Fruit fly (Drosophila melanogaster) whole organism, pupa: Measurements from ENCODE around the gene CG11857.

Source experiments
- CG10348 ChIP-seq: fragments of 200-800 bp; sonication (Bioruptor generic); IDR thresholded peaks from 2 replicates; pipeline ENCODE4 v1.3.6; 2022; ENCODE audit warnings: missing biosample characterization, missing genetic modification characterization
- CG12605 ChIP-seq: fragments of 200-800 bp; sonication (Bioruptor generic); IDR thresholded peaks from 2 replicates; pipeline ENCODE4 v1.3.6; 2022; ENCODE audit warnings: missing biosample characterization, missing genetic modification characterization
- CG13204 ChIP-seq: fragments of 200-800 bp; sonication (Bioruptor generic); optimal IDR thresholded peaks from 2 replicates; lab custom pipeline; 2018; ENCODE audit warnings: missing biosample characterization, mild to moderate bottlenecking, missing genetic modification characterization, moderate library complexity
- CG14655 ChIP-seq: fragments of 200-800 bp; sonication (Bioruptor generic); optimal IDR thresholded peaks from 3 replicates; lab custom pipeline; 2017; ENCODE audit warnings: mild to moderate bottlenecking, missing biosample characterization, missing genetic modification reagents, missing genetic modification characterization
- CG15710 ChIP-seq: fragments of 200-800 bp; sonication (Bioruptor generic); optimal IDR thresholded peaks from 2 replicates; lab custom pipeline; 2018; ENCODE audit warnings: missing biosample characterization, mild to moderate bottlenecking, missing genetic modification characterization, moderate library complexity
- CG17806 ChIP-seq: fragments of 200-800 bp; sonication (Bioruptor generic); optimal IDR thresholded peaks from 2 replicates; lab custom pipeline; 2018; ENCODE audit warnings: missing biosample characterization, mild to moderate bottlenecking, missing genetic modification characterization, moderate library complexity
- CG32121 ChIP-seq: fragments of 200-800 bp; sonication (Bioruptor generic); IDR thresholded peaks from 2 replicates; pipeline ENCODE4 v1.3.6; 2022; ENCODE audit warnings: missing biosample characterization, missing genetic modification characterization
- CG34367 ChIP-seq: fragments of 200-800 bp; sonication (Bioruptor generic); optimal IDR thresholded peaks from 2 replicates; lab custom pipeline; 2018; ENCODE audit warnings: missing biosample characterization, mild to moderate bottlenecking, missing genetic modification characterization
- CG4496 ChIP-seq: fragments of 200-800 bp; sonication (Bioruptor generic); IDR thresholded peaks from 3 replicates; pipeline ENCODE4 v1.3.6; 2022; ENCODE audit warnings: missing biosample characterization, missing genetic modification characterization
- CG8159 ChIP-seq: fragments of 200-800 bp; sonication (Bioruptor generic); optimal IDR thresholded peaks from 3 replicates; lab custom pipeline; 2018; ENCODE audit warnings: missing biosample characterization, mild to moderate bottlenecking, missing genetic modification characterization, moderate library complexity
- CG8301 ChIP-seq: fragments of 200-800 bp; sonication (Bioruptor generic); optimal IDR thresholded peaks from 2 replicates; lab custom pipeline; 2018; ENCODE audit warnings: missing biosample characterization, mild to moderate bottlenecking, missing genetic modification characterization
- CG9948 ChIP-seq: fragments of 200-800 bp; sonication (Bioruptor generic); optimal IDR thresholded peaks from 2 replicates; lab custom pipeline; 2018; ENCODE audit warnings: missing biosample characterization, mild to moderate bottlenecking, missing genetic modification characterization, moderate library complexity
- D1 ChIP-seq: fragments of 200-800 bp; sonication (Bioruptor generic); optimal IDR thresholded peaks from 2 replicates; lab custom pipeline; 2018; ENCODE audit warnings: missing biosample characterization, mild to moderate bottlenecking, missing genetic modification characterization, moderate library complexity
- EcR ChIP-seq: fragments of 200-800 bp; sonication (Bioruptor generic); optimal IDR thresholded peaks from 3 replicates; lab custom pipeline; 2019; ENCODE audit warnings: missing biosample characterization, missing genetic modification characterization, mild to moderate bottlenecking, moderate library complexity, missing genetic modification reagents
- Ets98B ChIP-seq: fragments of 200-800 bp; sonication (Bioruptor generic); IDR thresholded peaks from 2 replicates; pipeline ENCODE4 v1.3.6; 2022; ENCODE audit warnings: missing biosample characterization, missing genetic modification characterization
- Pif1A ChIP-seq: fragments of 200-800 bp; sonication (Bioruptor generic); optimal IDR thresholded peaks from 3 replicates; lab custom pipeline; 2016; ENCODE audit warnings: missing biosample characterization, missing genetic modification characterization
- Pif1B ChIP-seq: fragments of 200-800 bp; sonication (Bioruptor generic); optimal IDR thresholded peaks from 3 replicates; lab custom pipeline; 2016; ENCODE audit warnings: missing biosample characterization, missing genetic modification characterization
- Snoo ChIP-seq: fragments of 200-800 bp; sonication (Bioruptor generic); optimal IDR thresholded peaks from 3 replicates; lab custom pipeline; 2017; ENCODE audit warnings: missing biosample characterization, mild to moderate bottlenecking, missing genetic modification characterization, inconsistent platforms
- fd96Ca ChIP-seq: fragments of 200-800 bp; sonication (Bioruptor generic); IDR thresholded peaks from 3 replicates; pipeline ENCODE4 v1.3.6; 2022; ENCODE audit warnings: missing biosample characterization, missing genetic modification characterization
- gl ChIP-seq: fragments of 200-800 bp; sonication (Bioruptor generic); optimal IDR thresholded peaks from 2 replicates; lab custom pipeline; 2018; ENCODE audit warnings: missing biosample characterization, mild to moderate bottlenecking, missing genetic modification characterization
- rn ChIP-seq: fragments of 200-800 bp; sonication (Bioruptor generic); IDR thresholded peaks from 2 replicates; pipeline ENCODE4 v1.3.6; 2022; ENCODE audit warnings: missing biosample characterization, missing genetic modification characterization

The CG11857 gene

DNA sequence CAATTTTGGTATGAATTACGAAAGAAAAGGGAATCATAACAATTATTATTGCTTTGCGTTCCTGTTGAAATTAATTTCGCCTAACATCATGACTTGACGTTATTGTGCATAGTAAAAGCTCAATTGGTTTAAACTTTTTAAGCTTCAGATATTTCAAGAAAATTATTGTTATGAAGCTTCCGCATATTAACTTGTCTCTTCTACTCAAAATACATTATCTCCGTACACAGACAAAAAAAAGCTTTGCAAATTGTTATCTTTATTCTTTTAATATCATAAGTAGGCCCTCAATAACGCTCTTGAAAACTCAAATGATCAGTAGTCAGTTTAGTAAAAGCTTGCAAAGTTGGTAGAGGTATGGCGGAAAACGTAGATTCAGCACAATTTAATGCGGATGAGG, 28.4 kb downstream of the CG11857 start, which contains the start of gene CG13658:
TSS of gene CG13658 (plus strand) at position 347 of the 400 bp plus-strand sequence.
- TF ChIP-seq Ets98B (GFP tag; lab: Robert Waterston, UW) (no peak), CG9948 (tag; lab: Kevin White, UChicago) (no peak), fd96Ca (GFP tag; lab: Robert Waterston, UW) (no peak), CG12605 (GFP tag; lab: Robert Waterston, UW) (no peak), Snoo (tag; lab: Kevin White, UChicago) (no peak), CG8301 (tag; lab: Kevin White, UChicago) (no peak), CG13204 (no peak), CG4496 (no peak), Pif1A (no peak), rn (no peak), CG34367 (tag; lab: Kevin White, UChicago) (no peak), CG8159 (no peak), Pif1B (GFP tag; lab: Kevin White, UChicago) (no peak), CG32121 (no peak), D1 (tag; lab: Kevin White, UChicago) (no peak), CG14655 (GFP tag; lab: Kevin White, UChicago) (no peak)

DNA sequence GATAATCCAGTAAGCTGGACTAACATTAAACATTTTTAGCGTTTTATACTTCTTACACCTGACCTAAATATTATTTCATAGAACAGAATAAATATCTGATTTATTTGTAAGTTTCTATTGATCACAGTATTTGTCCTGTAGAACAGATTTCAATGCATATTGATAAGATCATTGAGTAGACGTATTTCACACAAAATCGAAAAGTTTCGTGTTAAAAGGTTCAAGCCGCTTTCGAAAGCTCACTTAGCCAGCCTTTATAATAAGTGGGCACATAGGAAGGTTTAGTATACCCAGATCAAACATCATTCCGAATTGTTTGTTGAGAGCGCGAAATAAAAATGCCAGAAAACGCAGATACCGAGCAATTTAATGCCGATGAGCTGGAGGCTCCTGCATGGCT, 30.9 kb downstream of the CG11857 start, which contains the start of gene CG11893:
TSS of gene CG11893 (plus strand) at position 301 of the 400 bp plus-strand sequence.
- TF ChIP-seq Pif1B (GFP tag; lab: Kevin White, UChicago) (no peak), gl (tag; lab: Kevin White, UChicago) (no peak), EcR (GFP tag; lab: Kevin White, UChicago) (no peak), CG9948 (tag; lab: Kevin White, UChicago) (no peak), Snoo (tag; lab: Kevin White, UChicago) (no peak), CG12605 (GFP tag; lab: Robert Waterston, UW) (no peak), CG4496 (no peak), D1 (tag; lab: Kevin White, UChicago) (no peak), fd96Ca (GFP tag; lab: Robert Waterston, UW) (no peak), CG32121 (no peak), CG8159 (no peak)

DNA sequence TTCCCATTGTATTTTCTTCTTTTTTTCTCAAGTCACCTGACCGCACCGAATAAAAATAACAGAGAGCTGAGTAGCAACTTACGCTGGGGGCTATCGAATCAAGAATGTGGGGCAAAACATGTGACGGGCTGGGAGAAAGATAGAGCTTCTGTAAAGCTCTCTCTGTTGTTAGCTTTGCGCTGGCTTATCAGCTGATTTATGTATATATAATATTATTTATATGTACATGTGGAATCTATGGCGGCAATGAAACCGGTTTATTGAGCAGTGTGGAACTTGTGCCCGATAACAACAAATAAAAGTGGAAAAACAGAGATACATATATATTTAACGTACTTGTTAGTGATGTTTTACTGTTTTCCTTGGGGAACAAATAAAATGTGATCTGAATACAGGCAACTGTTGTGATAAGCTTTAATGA, 34.2 kb downstream of the CG11857 start, which contains the start of gene CG31098:
TSS of gene CG31098 (minus strand) at position 114 of the 421 bp plus-strand sequence.
- no peak for TF ChIP-seq CG12605 (GFP tag; lab: Robert Waterston, UW)
- TF ChIP-seq gl (tag; lab: Kevin White, UChicago) = no peak
- peak; percentile 37 for TF ChIP-seq Pif1B (GFP tag; lab: Kevin White, UChicago)
- no peak for TF ChIP-seq rn
- no peak for TF ChIP-seq EcR (GFP tag; lab: Kevin White, UChicago)
- no peak for TF ChIP-seq CG32121
- TF ChIP-seq CG17806 (tag; lab: Kevin White, UChicago) = no peak
- no peak for TF ChIP-seq CG15710 (tag; lab: Kevin White, UChicago)
- TF ChIP-seq Ets98B (GFP tag; lab: Robert Waterston, UW) = no peak
- peak; percentile 10 for TF ChIP-seq Pif1A
- no peak for TF ChIP-seq CG8301 (tag; lab: Kevin White, UChicago)

DNA sequence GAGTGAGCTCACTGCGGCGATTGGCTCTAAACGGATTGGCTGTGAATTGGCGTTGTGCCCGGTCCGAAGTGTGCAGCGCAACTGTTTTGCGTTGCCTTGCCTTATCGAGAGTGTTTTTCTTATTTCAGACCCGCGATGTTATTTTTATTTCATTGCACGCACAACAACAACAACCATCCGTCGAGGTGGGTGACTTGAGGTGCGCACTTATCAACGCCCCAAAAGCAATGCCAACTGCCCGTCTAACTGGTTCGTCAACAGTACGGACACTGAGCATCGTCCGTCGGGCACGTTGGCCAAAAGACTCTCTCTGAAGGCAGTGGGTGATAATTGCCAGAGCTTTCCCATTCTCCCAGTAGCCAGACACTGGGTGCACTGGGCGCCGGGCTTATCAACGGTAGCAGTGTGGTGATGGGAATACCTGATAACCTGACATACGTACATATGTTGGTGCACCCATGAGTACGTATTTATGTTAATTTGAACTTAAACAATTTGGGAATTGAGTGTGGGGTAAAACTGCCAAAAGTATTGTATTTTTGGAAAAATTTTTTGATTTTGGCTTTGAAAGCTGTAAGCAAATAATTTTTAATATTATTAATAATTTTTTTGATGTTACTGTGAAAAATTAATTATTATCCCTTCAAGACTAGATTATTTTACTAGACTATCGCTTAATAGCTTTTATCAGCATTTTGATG, 36.8 kb downstream of the CG11857 start, which contains the start of gene CG31102:
TSS of gene CG31102 (minus strand) at position 275 of the 701 bp plus-strand sequence.
- TF ChIP-seq CG9948 (tag; lab: Kevin White, UChicago) (no peak), CG32121 (peak; percentile 43; the same call in 1 of the 2 replicates), EcR (GFP tag; lab: Kevin White, UChicago) (peak; percentile 63), D1 (tag; lab: Kevin White, UChicago) (no peak)
- TF ChIP-seq, all 21 proteins: peak for 2

DNA sequence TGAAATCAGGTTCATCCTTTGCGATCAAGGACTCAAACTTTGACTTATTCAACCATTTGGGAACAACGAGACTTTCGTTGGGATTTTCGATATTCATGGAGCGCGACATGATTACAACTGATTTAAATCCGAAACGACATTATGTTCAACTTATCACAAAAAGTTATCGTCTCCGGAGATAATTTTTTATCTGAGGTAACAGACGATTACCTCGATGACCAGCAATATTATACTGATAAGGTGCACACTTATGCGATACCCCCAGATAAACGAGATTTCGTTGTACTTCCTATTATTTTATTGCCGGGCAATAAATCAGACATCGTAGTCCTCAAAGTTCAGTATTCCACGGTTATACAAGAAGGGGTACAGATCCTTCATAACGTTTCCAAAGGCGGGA, 39.0 kb downstream of the CG11857 start, which contains the start of gene CG31097:
TSS of gene CG31097 (minus strand) at position 101 of the 400 bp plus-strand sequence.
- TF ChIP-seq Ets98B (GFP tag; lab: Robert Waterston, UW) = no peak
- TF ChIP-seq CG14655 (GFP tag; lab: Kevin White, UChicago) = no peak

DNA sequence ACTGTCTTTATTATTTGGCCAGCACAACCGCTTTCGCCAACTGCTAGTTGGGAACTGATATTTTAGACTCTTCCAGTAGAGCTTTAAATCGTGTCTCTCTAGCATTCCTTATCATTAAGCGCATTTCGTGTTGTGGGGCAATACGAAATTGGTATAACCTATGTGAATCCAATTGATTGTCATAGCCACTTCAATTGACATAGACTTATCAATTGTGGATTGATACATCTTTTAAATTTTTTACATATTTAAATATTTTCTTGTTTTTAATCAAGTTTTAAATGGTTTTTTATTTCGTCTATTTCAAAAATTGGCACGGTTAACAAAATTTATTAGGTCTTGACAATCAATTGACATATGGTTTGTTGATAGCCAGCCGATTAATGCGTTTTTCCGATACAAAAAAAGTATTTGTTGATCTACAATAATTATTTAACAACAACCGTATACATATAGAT, 40.8 kb downstream of the CG11857 start, which contains the start of gene CG31288:
TSS of gene CG31288 (minus strand) at position 51 of the 458 bp plus-strand sequence.
- TF ChIP-seq Ets98B (GFP tag; lab: Robert Waterston, UW) = no peak
- no peak for TF ChIP-seq fd96Ca (GFP tag; lab: Robert Waterston, UW)
- TF ChIP-seq gl (tag; lab: Kevin White, UChicago) = no peak
- TF ChIP-seq CG8159 = no peak
- TF ChIP-seq Pif1A = no peak
- TF ChIP-seq CG14655 (GFP tag; lab: Kevin White, UChicago) = no peak
- TF ChIP-seq rn = no peak
- no peak for TF ChIP-seq CG8301 (tag; lab: Kevin White, UChicago)
- no peak for TF ChIP-seq CG9948 (tag; lab: Kevin White, UChicago)
- no peak for TF ChIP-seq CG4496
- no peak for TF ChIP-seq CG13204
- TF ChIP-seq D1 (tag; lab: Kevin White, UChicago) = no peak
- no peak for TF ChIP-seq CG10348 (GFP tag; lab: Robert Waterston, UW)
- TF ChIP-seq, all 21 proteins: peak for 0
